Worm (Caenorhabditis elegans): ENCODE measurements around the gene cmd-1.

Gene cmd-1

DNA sequence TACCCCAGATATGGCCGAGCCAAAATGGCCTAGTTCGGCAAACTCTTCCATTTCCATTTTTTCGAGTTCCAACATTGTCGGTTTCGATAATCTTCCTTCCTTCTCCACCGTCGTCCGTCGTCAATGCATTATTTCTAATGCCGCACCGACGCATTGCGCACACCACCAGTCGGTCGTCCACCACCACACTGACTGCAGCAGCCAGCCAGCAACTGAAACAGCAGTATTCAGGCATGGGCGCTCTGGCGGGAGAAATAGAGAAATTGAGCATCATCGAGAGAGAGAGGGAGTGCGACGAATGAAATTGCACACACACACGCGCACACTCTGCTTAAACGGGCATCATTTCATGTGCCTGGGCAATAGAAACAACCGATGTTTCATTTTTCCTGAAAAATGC lies 2.1 kb upstream of the cmd-1 start:
- no peak for TF ChIP-seq unc-62 (GFP tag; optimal IDR thresholded peaks at IDR 0.05)

DNA sequence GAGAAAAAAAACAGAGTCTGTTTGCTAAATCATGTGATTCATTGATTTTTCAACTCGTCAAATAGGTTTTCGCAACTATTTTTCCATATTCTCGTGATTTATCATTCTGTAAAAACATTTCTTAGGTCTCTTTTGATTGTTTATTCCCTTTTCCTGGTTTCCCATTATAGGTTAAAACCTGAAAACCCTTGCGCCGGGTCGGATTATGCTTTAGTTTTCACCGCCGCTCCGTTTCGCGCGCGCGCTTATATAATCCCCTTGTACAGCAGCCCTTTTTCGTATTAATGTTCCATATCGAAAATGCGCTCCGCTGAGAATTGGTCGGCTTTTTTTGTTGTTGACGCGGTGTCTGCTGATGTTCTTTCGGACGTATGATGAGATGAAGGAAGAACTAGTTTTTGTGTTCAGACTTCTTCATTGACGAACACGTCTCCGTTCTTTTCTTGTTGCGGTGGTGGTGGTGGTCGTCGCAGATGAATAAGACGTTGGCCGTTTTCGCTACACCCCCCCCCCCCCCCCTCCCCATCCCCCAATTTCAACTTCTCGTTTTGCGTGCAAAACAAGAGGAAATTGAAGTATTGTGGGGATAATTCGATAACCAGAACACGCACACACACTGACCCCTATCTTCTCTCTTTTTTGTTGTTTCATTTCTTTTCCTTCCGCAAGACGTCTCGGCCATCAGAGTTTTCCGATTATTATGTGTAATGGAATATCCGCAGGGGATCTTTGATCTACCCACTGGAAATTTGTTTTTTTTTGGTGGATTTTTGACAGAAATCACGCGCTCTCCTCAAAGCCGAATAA lies 1.4 kb upstream of the cmd-1 start:
- TF ChIP-seq unc-62 (GFP tag; optimal IDR thresholded peaks at IDR 0.05): no peak

DNA sequence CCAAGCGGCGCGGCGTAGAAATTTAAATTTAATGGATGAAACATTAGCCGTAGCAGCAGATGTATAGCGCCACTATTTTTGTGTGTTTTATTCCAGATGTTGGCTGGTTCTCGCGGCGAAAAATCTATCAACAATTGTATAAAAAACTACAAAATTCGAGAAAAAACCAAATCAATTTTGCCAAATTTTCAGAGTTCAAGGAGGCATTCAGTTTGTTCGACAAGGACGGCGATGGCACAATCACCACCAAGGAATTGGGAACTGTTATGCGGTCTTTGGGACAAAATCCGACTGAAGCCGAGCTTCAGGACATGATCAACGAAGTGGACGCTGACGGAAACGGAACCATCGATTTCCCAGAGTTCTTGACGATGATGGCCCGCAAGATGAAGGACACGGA lies 360 bp downstream of the cmd-1 start:
- no peak for TF ChIP-seq unc-62 (GFP tag; optimal IDR thresholded peaks at IDR 0.05)

DNA sequence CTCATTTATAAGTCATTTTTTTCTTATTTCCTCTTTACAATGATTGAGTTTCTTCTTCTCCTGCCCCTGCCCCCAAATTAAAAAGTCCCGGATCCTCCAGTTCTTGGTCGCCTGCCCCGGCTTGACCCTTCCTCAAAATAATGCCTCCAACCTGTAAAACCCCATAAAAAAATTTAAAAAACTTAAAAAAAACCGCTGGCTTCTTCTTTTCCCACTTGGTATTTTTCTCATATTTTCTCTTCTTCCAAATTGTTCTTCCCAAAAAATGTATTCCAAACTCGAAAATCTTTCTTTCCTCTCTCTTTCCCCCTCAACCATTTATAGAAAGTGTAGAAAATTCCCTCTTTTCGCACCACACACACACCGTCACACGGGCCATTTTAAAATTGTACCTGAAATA lies 1.4 kb downstream of the cmd-1 start:
- no peak for TF ChIP-seq unc-62 (GFP tag; optimal IDR thresholded peaks at IDR 0.05)

DNA sequence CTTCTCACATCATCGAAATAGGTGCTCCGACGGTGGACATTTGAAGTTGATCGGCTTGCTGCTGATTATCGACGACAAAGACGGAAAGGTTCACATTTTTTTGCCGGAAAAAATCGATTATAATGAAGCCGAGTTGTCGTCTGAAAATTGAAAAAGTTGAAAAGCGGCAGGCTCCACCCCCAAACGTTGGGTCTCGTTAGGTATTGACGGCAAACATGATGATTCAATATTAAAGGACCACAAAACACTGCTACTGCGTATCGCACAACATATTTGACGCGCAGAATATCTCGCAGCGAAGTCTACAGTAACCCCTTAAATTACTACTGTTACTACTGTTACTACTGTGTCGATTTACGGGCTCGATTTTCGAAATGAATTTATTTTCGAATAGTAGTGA lies 2.2 kb downstream of the cmd-1 start:
- TF ChIP-seq unc-62 (GFP tag; optimal IDR thresholded peaks at IDR 0.05): no peak

DNA sequence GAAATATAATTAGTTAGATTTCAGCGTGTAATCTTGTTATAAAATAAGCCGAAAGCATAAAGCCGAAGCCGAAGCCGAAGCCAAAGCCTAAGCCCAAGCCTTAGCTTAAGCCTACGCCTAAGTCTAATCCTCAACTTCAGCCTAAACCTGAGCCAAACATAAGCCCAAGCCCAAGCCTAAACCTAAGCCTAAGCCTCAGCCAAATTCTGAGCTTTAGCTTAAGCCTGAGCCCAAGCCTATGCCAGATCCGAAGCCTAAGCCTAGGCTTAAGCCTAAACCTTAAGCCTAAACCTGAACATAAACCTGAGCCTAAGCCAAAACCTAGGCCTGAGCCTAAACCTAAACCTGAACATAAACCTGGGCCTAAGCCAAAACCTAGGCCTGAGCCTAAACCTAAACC lies 4.6 kb downstream of the cmd-1 start:
- no peak for TF ChIP-seq unc-62 (GFP tag; optimal IDR thresholded peaks at IDR 0.05)

DNA sequence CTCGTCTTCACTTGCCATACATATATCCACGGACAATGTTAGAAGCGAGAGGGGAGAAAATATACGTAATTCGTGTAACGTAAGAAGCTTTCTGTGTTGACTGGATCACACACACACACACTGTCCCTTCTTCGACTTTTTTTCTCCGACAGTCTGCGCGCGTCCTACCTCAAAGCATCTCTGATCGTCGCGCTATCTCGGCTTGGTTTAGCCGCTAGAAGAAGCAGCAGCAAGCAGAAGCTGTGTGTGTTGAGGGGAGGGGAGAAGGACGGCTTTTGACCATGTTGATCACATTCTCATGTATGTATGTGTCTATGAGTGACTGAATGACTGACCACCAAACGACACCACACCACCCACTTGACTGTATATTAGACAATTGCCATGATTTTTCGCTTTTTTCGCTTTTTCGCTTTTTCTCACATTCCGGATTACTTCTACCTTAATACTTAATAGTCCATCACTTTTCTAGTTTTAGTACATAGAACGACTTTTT lies 8.2 kb downstream of the cmd-1 start, which contains the start of gene T21H3.5:
T21H3.5 (minus strand) TSS at position 98 of the 496 bp plus-strand sequence.
- TF ChIP-seq unc-62 (GFP tag; optimal IDR thresholded peaks at IDR 0.05): no peak

ce11 chrV:1165090-1165761 lies 9.2 kb downstream of the cmd-1 start, which contains the start of gene ptr-16:
ptr-16 (plus strand) TSS chrV:1165711.
- no peak for TF ChIP-seq unc-62 (GFP tag; optimal IDR thresholded peaks at IDR 0.05)

DNA sequence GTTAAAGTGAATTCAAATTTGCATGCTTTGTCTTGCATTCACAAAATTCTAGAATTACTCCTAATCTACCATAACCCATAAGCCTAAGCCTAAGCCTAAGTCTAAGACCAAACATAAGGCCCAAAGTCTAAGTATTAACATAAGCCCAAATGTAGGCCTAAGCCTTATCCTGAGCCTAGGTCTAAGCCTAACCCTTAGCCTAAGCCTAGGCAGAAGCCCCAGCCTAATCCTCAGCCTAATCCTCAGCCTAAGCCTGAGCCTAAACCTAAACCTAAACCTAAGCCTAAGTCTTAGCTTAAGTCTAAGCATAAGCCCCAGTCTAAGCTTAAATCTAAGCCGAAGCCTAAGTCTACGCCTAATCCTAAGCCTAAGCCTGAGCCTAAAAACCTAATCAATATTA lies 14.5 kb downstream of the cmd-1 start:
- TF ChIP-seq unc-62 (GFP tag; optimal IDR thresholded peaks at IDR 0.05): no peak

- no peak for TF ChIP-seq unc-62 (GFP tag; optimal IDR thresholded peaks at IDR 0.05)
Measured at ce11 chrV:1176277-1176839, 20.3 kb downstream of the cmd-1 start, which contains the start of gene T21H3.1. T21H3.1 (plus strand) TSS chrV:1176724.

DNA sequence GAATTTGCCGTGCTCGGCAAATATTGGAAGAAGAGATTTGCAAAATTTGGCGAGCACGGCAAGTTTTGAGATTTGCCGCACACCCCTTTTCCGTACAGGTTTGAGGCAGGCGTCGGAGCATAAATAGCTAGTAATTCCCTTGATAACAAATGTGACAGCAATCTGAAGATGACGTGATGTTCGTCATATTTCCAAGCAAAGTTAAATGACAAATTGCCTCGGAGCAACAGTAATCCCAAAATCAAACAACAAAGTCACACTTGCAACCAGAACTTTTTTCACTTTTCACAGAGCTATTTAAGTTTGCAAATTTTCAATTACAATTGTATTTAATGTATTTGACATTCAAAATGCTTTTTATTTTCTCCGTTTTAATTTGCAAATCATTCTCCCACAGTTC lies 23.2 kb downstream of the cmd-1 start, which contains the start of gene F25A2.1:
F25A2.1 (plus strand) TSS at position 301 of the 400 bp plus-strand sequence.
- TF ChIP-seq unc-62 (GFP tag; optimal IDR thresholded peaks at IDR 0.05): no peak

- TF ChIP-seq unc-62 (GFP tag; optimal IDR thresholded peaks at IDR 0.05): no peak
Measured at ce11 chrV:1195995-1196394, 39.9 kb downstream of the cmd-1 start, which contains the start of the genes wrb-1 and Y50D4A.4. wrb-1 (plus strand) TSS chrV:1196072. Y50D4A.4 (minus strand) TSS chrV:1196127.

ce11 chrV:1199219-1199889 lies 43.3 kb downstream of the cmd-1 start, which contains the start of gene Y50D4A.6:
Y50D4A.6 (minus strand) TSS chrV:1199269.
- TF ChIP-seq unc-62 (GFP tag; optimal IDR thresholded peaks at IDR 0.05): no peak

- TF ChIP-seq unc-62 (GFP tag; optimal IDR thresholded peaks at IDR 0.05): no peak
Measured at ce11 chrV:1201717-1202116, 45.6 kb downstream of the cmd-1 start.

ce11 chrV:1206971-1207370 lies 50.9 kb downstream of the cmd-1 start, which contains the start of gene Y50D4A.5:
Y50D4A.5 (plus strand) TSS chrV:1207307.
- no peak for TF ChIP-seq unc-62 (GFP tag; optimal IDR thresholded peaks at IDR 0.05)

DNA sequence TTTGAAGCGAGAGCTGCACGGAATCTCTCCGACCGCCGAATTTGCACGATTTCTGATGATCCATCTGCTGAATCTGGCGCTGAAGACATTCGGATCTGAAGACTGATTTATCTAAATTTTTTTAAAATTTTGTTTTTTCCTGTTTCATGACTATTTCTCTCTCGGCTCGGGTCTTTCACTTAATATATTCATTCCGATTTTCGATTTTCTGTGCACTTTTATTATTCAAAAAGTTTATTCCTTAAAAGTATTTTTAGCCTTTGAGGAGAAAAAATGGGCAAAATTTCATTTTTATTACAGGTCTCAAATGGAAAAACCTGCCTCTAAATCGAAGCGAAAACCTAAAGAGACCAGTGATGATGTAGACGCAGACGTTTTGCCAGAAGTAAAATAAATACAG lies 51.5 kb downstream of the cmd-1 start, which contains the start of gene Y50D4A.1:
Y50D4A.1 (plus strand) TSS at position 301 of the 400 bp plus-strand sequence.
- no peak for TF ChIP-seq unc-62 (GFP tag; optimal IDR thresholded peaks at IDR 0.05)

Measured in whole organism, dauer.